Fruit fly (Drosophila melanogaster) whole organism, pupa: ENCODE results near the gene ND-49.

Experiments
- CG10348 ChIP-seq: fragments of 200-800 bp; sonication (Bioruptor generic); IDR thresholded peaks from 2 replicates; pipeline ENCODE4 v1.3.6; 2022; ENCODE audit warnings: missing biosample characterization, missing genetic modification characterization
- CG13204 ChIP-seq: fragments of 200-800 bp; sonication (Bioruptor generic); optimal IDR thresholded peaks from 2 replicates; lab custom pipeline; 2018; ENCODE audit warnings: missing biosample characterization, mild to moderate bottlenecking, missing genetic modification characterization, moderate library complexity
- CG14655 ChIP-seq: fragments of 200-800 bp; sonication (Bioruptor generic); optimal IDR thresholded peaks from 3 replicates; lab custom pipeline; 2017; ENCODE audit warnings: mild to moderate bottlenecking, missing biosample characterization, missing genetic modification reagents, missing genetic modification characterization
- CG15710 ChIP-seq: fragments of 200-800 bp; sonication (Bioruptor generic); optimal IDR thresholded peaks from 2 replicates; lab custom pipeline; 2018; ENCODE audit warnings: missing biosample characterization, mild to moderate bottlenecking, missing genetic modification characterization, moderate library complexity
- CG17806 ChIP-seq: fragments of 200-800 bp; sonication (Bioruptor generic); optimal IDR thresholded peaks from 2 replicates; lab custom pipeline; 2018; ENCODE audit warnings: missing biosample characterization, mild to moderate bottlenecking, missing genetic modification characterization, moderate library complexity
- CG32121 ChIP-seq: fragments of 200-800 bp; sonication (Bioruptor generic); IDR thresholded peaks from 2 replicates; pipeline ENCODE4 v1.3.6; 2022; ENCODE audit warnings: missing biosample characterization, missing genetic modification characterization
- CG34367 ChIP-seq: fragments of 200-800 bp; sonication (Bioruptor generic); optimal IDR thresholded peaks from 2 replicates; lab custom pipeline; 2018; ENCODE audit warnings: missing biosample characterization, mild to moderate bottlenecking, missing genetic modification characterization
- CG4496 ChIP-seq: fragments of 200-800 bp; sonication (Bioruptor generic); IDR thresholded peaks from 3 replicates; pipeline ENCODE4 v1.3.6; 2022; ENCODE audit warnings: missing biosample characterization, missing genetic modification characterization
- CG8159 ChIP-seq: fragments of 200-800 bp; sonication (Bioruptor generic); optimal IDR thresholded peaks from 3 replicates; lab custom pipeline; 2018; ENCODE audit warnings: missing biosample characterization, mild to moderate bottlenecking, missing genetic modification characterization, moderate library complexity
- CG8301 ChIP-seq: fragments of 200-800 bp; sonication (Bioruptor generic); optimal IDR thresholded peaks from 2 replicates; lab custom pipeline; 2018; ENCODE audit warnings: missing biosample characterization, mild to moderate bottlenecking, missing genetic modification characterization
- CG9948 ChIP-seq: fragments of 200-800 bp; sonication (Bioruptor generic); optimal IDR thresholded peaks from 2 replicates; lab custom pipeline; 2018; ENCODE audit warnings: missing biosample characterization, mild to moderate bottlenecking, missing genetic modification characterization, moderate library complexity
- D1 ChIP-seq: fragments of 200-800 bp; sonication (Bioruptor generic); optimal IDR thresholded peaks from 2 replicates; lab custom pipeline; 2018; ENCODE audit warnings: missing biosample characterization, mild to moderate bottlenecking, missing genetic modification characterization, moderate library complexity
- EcR ChIP-seq: fragments of 200-800 bp; sonication (Bioruptor generic); optimal IDR thresholded peaks from 3 replicates; lab custom pipeline; 2019; ENCODE audit warnings: missing biosample characterization, missing genetic modification characterization, mild to moderate bottlenecking, moderate library complexity, missing genetic modification reagents
- Ets98B ChIP-seq: fragments of 200-800 bp; sonication (Bioruptor generic); IDR thresholded peaks from 2 replicates; pipeline ENCODE4 v1.3.6; 2022; ENCODE audit warnings: missing biosample characterization, missing genetic modification characterization
- Pif1A ChIP-seq: fragments of 200-800 bp; sonication (Bioruptor generic); optimal IDR thresholded peaks from 3 replicates; lab custom pipeline; 2016; ENCODE audit warnings: missing biosample characterization, missing genetic modification characterization
- Pif1B ChIP-seq: fragments of 200-800 bp; sonication (Bioruptor generic); optimal IDR thresholded peaks from 3 replicates; lab custom pipeline; 2016; ENCODE audit warnings: missing biosample characterization, missing genetic modification characterization
- Snoo ChIP-seq: fragments of 200-800 bp; sonication (Bioruptor generic); optimal IDR thresholded peaks from 3 replicates; lab custom pipeline; 2017; ENCODE audit warnings: missing biosample characterization, mild to moderate bottlenecking, missing genetic modification characterization, inconsistent platforms
- fd96Ca ChIP-seq: fragments of 200-800 bp; sonication (Bioruptor generic); IDR thresholded peaks from 3 replicates; pipeline ENCODE4 v1.3.6; 2022; ENCODE audit warnings: missing biosample characterization, missing genetic modification characterization
- gl ChIP-seq: fragments of 200-800 bp; sonication (Bioruptor generic); optimal IDR thresholded peaks from 2 replicates; lab custom pipeline; 2018; ENCODE audit warnings: missing biosample characterization, mild to moderate bottlenecking, missing genetic modification characterization
- rn ChIP-seq: fragments of 200-800 bp; sonication (Bioruptor generic); IDR thresholded peaks from 2 replicates; pipeline ENCODE4 v1.3.6; 2022; ENCODE audit warnings: missing biosample characterization, missing genetic modification characterization

Gene ND-49

DNA sequence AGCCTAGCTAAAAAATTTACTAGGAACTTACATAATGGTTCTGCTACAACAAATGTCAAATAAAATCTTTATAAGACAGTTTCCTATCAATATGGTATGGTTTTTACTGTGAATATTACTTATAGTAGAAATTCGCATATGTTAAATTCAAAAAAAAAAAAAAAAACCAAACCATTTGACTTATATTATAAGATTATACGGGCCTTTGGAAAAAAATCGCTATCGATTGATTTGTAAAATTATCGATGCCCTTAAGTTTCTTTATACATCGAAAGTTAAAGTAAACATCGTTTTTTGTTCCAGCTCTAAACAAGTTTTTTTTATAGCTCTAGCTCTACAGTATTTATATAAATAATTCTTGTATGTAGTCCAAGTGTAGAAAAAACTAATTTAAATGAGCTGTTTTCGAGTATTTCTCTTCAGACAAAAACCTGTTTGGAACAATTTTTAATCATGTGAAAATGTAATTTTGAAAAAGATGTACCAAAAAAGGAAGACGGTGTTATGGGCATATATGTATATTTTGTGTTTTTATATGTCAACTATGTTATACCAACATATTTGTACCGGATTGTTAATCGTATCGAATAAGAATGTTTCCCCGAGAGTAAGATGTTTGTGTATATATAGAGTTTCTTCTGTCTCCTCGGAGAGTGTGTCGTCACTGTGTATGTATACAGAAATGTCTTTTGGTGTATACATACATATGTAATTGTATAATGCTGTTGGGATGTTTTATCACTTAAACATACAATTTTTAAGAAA lies at the start of gene ND-49, which contains the start of gene Ephrin:
Gene ND-49 (minus strand): TSS at position 51 of the 765 bp plus-strand sequence.
Gene Ephrin (plus strand): TSS at position 252 of the 765 bp plus-strand sequence.
- no peak for TF ChIP-seq CG10348 (GFP tag; lab: Robert Waterston, UW)
- no peak for TF ChIP-seq Ets98B (GFP tag; lab: Robert Waterston, UW)
- no peak for TF ChIP-seq CG32121 (GFP tag; lab: Robert Waterston, UW)
- no peak for TF ChIP-seq CG4496
- TF ChIP-seq Pif1A (GFP tag; lab: Kevin White, UChicago): peak; percentile 7
- peak; percentile 16 for TF ChIP-seq D1
- no peak for TF ChIP-seq rn (GFP tag; lab: Robert Waterston, UW)
- TF ChIP-seq CG15710 (tag; lab: Kevin White, UChicago): no peak

DNA sequence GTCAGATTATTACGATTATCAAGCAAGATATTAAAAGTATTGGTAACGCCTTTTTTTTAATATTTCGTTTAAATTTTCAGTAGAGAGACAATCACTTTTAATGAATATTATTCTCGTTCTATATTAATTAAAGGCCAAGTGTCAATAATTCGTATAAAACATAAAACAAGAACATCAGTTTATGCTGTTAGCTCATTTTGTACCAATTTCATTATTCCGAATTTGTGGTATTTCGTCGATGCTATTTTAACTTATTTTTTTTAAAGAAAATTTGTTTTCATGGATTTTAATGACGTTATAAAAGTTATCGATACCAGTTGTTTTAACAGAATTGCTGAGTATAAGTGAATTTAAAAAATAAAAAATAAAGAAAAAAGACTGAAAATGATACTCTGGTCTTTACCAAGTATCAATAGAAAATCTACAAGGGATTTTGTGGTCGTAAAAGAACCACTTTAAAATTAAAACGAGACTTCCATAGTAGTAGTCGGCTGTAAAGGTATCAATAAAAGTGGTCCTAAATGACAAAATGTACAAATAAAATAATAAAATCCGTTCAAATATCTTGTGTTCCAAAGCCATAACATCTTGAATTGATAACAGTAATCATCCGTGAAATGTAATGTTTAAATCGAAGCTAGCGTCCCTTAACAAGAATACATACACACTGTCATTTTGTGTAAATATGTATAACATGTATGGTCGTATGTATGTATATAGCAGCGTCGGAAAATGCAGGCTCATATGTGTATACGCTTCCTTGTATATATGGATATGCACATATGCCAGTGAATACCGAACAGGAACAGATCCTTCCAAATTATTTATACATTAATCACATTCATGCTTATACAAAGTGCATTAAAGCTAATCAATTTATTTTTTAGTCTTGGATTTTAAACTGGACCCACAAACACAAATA lies 39.3 kb upstream of the ND-49 start, which contains the start of gene Eph:
Gene Eph (plus strand): TSS at position 287 of the 922 bp plus-strand sequence.
- TF ChIP-seq gl: no peak
- peak; percentile 38 for TF ChIP-seq CG8159 (tag; lab: Kevin White, UChicago)
- no peak for TF ChIP-seq CG14655
- TF ChIP-seq Pif1B (GFP tag; lab: Kevin White, UChicago): peak; percentile 7

DNA sequence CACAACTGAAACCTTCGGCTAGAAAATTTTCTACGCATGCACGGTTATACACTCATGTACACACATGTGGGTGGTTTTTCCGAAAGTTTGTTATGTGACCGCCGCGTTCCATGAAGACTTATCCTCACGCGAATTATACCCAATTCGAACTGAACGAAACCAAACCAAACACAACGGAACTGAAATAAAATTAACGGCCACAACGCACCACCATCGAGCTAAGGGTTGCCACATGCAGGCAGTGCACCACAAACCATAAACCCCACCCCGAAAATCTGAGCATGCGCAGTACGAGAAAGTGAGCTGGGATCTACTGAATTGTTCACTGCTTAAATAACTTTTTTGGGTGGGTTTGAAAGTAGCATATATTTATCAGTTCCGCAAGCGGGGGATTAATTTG lies 36.1 kb upstream of the ND-49 start, which contains the start of gene onecut:
Gene onecut (minus strand): TSS at position 152 of the 400 bp plus-strand sequence.
- no peak for TF ChIP-seq CG17806 (tag; lab: Kevin White, UChicago)
- TF ChIP-seq D1: no peak
- TF ChIP-seq CG8301 (tag; lab: Kevin White, UChicago): no peak
- TF ChIP-seq CG34367 (tag; lab: Kevin White, UChicago): no peak
- TF ChIP-seq Pif1A (GFP tag; lab: Kevin White, UChicago): no peak
- TF ChIP-seq CG9948: no peak
- no peak for TF ChIP-seq CG10348 (GFP tag; lab: Robert Waterston, UW)
- TF ChIP-seq gl: no peak
- no peak for TF ChIP-seq CG8159 (tag; lab: Kevin White, UChicago)
- TF ChIP-seq Ets98B (GFP tag; lab: Robert Waterston, UW): no peak
- TF ChIP-seq Pif1B (GFP tag; lab: Kevin White, UChicago): no peak
- no peak for TF ChIP-seq CG15710 (tag; lab: Kevin White, UChicago)
- no peak for TF ChIP-seq rn (GFP tag; lab: Robert Waterston, UW)
- no peak for TF ChIP-seq CG32121 (GFP tag; lab: Robert Waterston, UW)
- TF ChIP-seq CG14655: no peak
- no peak for TF ChIP-seq Snoo (tag; lab: Kevin White, UChicago)
- TF ChIP-seq CG13204 (GFP tag; lab: Kevin White, UChicago): no peak

DNA sequence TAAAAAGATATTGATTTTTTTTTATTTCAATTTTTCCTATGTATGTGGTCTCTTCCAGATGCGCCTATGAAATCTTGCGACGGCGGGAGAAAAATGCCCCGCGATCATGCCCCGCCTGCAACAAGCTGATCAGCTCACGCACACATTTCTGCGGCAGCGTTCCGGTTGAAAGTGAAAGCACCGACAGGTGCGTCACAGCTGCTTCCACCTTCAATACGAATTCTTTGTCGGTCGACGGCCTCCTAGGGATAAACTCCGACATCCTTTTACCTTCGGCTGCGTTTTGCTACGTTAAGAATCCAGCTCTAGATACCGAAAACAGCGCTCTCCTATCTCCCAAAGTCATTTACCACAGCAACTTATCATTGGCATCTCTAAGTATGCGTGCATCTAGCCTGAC lies 17.2 kb upstream of the ND-49 start:
- TF ChIP-seq CG15710 (tag; lab: Kevin White, UChicago) (no peak), CG8301 (tag; lab: Kevin White, UChicago) (no peak), CG34367 (tag; lab: Kevin White, UChicago) (no peak), CG8159 (tag; lab: Kevin White, UChicago) (no peak), Pif1B (GFP tag; lab: Kevin White, UChicago) (no peak), Pif1A (GFP tag; lab: Kevin White, UChicago) (no peak), EcR (GFP tag; lab: Kevin White, UChicago) (no peak), CG4496 (no peak), Ets98B (GFP tag; lab: Robert Waterston, UW) (no peak), Snoo (tag; lab: Kevin White, UChicago) (no peak)

DNA sequence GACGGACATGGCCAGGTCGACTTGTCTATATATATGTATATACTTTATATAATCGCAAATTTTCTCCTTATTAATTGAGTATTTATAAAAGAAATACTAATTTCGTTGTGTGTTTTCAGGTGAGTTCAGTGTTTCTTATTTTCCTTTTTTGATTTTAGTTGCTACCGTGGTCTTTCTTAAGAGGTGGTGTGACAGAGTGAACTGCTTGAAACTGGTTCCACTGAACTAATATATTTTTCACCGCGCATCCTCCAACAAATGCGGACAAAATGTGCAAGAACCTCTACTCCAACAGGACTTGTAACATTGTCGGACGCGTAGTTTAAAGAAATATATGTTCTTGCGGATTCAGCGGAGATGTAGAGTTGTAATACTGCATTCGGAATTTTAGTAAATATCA lies 11.5 kb upstream of the ND-49 start, which contains the start of gene CG1909:
Gene CG1909 (plus strand): TSS at position 273 of the 400 bp plus-strand sequence.
- TF ChIP-seq EcR (GFP tag; lab: Kevin White, UChicago) (no peak), Ets98B (GFP tag; lab: Robert Waterston, UW) (no peak), CG15710 (tag; lab: Kevin White, UChicago) (no peak), CG34367 (tag; lab: Kevin White, UChicago) (no peak), Snoo (tag; lab: Kevin White, UChicago) (no peak), Pif1A (GFP tag; lab: Kevin White, UChicago) (no peak)

DNA sequence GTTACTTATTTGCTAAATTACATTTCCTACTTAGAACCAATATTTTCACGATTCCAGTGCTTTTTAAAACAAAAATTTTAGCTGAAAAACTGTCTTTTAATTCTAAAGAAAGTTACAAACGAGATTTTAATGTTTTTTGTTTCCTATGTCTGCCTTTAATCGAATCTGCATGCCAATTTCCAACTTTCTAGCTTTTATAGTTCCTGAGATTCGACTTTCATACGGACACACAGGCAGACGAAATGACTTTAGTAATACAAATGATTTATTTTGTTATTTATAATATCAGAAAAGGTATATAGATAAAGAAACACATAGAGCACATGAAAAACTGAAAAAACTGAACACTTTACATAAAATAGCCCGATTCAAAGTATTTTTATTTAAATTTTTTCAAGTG lies 5.1 kb upstream of the ND-49 start:
- TF ChIP-seq EcR (GFP tag; lab: Kevin White, UChicago): no peak
- TF ChIP-seq Snoo (tag; lab: Kevin White, UChicago): no peak
- no peak for TF ChIP-seq fd96Ca (GFP tag; lab: Robert Waterston, UW)
- TF ChIP-seq Ets98B (GFP tag; lab: Robert Waterston, UW): no peak
- no peak for TF ChIP-seq CG32121 (GFP tag; lab: Robert Waterston, UW)
- TF ChIP-seq CG9948: no peak
- TF ChIP-seq D1: no peak
